Worm (Caenorhabditis elegans): ENCODE results near the gene sprr-1.

sprr-1 gene

DNA sequence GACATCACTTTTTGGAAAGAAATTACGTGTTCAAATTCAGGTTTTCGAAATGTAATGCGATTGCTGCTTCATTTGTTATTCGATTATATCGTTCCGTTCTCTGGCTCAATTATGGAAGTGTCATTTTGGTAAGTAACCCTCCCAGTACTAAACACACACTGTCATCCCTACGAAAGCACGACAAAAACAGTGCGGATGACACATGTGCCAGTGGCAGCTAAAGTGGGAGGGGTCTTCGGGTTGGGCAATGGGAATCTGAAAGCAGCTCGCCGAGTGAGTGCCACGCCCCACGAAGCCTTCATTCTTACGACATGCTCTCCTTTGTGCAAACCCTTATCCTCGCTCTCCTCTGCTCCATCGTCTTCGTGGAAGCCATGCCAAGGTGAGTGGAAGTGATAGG is 32.6 kb upstream of the sprr-1 start, which contains the start of gene flp-32:
flp-32 (plus strand) TSS at position 301 of the 400 bp plus-strand sequence.
- TF ChIP-seq fkh-10 (GFP tag; optimal IDR thresholded peaks at IDR 0.05) = no peak
- no peak for TF ChIP-seq unc-62 (GFP tag; optimal IDR thresholded peaks at IDR 0.05)
- no peak for TF ChIP-seq fkh-4 (tag; optimal IDR thresholded peaks at IDR 0.05; ENCODE audit: borderline replicate concordance)
- no peak for TF ChIP-seq elt-2 (tag; optimal IDR thresholded peaks at IDR 0.05)
- no peak for TF ChIP-seq dsc-1 (tag; optimal IDR thresholded peaks at IDR 0.05)
- no peak for TF ChIP-seq mef-2 (tag; optimal IDR thresholded peaks at IDR 0.05)
- TF ChIP-seq nhr-28 (tag; optimal IDR thresholded peaks at IDR 0.05) = no peak
- TF ChIP-seq ceh-8 (GFP tag; optimal IDR thresholded peaks at IDR 0.05) = no peak

DNA sequence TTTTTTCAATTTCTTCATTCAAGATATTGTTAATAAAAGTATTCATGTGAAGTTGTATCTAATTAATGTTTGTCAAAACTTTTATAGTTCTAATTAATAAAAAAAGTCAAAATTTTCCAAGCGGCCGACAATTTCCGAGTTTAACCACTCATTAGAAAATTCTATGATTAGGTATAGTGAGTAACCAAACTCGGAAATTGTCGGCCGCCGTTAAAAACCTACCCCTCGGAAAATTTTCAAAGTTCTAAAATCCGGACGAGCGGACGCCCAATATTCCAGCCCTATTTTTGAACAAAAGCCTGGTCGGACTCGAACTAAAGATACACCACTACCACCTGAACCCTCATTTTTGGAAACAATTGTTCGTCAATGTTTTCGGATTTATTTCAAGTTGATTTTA is 31.2 kb upstream of the sprr-1 start:
- TF ChIP-seq aha-1 (tag; optimal IDR thresholded peaks at IDR 0.05) (no peak), C34B4.2 (tag; optimal IDR thresholded peaks at IDR 0.05) (no peak), ztf-4 (tag; optimal IDR thresholded peaks at IDR 0.05) (no peak)

DNA sequence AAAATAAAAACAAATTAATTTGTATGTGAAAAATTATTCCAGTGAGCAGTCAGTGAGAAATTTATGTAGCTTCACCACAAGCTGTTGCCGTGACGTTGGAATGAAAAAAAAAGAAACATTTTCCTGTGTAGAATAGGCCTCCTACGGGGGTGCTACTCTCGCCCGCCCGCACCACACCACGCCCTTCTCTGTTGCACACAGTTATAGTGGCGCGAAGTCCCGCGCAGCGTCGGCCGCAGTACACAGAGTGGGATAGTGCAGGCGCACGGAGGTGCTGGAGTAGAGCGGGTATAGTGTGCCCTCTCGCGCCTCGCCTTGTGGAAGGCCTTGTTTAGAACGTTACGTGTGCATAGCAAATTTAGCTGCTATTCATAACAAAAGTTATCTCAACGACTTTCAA is 27.3 kb upstream of the sprr-1 start:
- TF ChIP-seq zip-4 (GFP tag; optimal IDR thresholded peaks at IDR 0.05) (no peak), unc-130 (tag; optimal IDR thresholded peaks at IDR 0.05) (no peak), snpc-4 (tag; optimal IDR thresholded peaks at IDR 0.05) (peak; percentile 92), hlh-17 (GFP tag; optimal IDR thresholded peaks at IDR 0.05; ENCODE audit: borderline replicate concordance) (no peak), irx-1 (tag; optimal IDR thresholded peaks at IDR 0.05) (no peak), nhr-12 (tag; optimal IDR thresholded peaks at IDR 0.05) (no peak)

DNA sequence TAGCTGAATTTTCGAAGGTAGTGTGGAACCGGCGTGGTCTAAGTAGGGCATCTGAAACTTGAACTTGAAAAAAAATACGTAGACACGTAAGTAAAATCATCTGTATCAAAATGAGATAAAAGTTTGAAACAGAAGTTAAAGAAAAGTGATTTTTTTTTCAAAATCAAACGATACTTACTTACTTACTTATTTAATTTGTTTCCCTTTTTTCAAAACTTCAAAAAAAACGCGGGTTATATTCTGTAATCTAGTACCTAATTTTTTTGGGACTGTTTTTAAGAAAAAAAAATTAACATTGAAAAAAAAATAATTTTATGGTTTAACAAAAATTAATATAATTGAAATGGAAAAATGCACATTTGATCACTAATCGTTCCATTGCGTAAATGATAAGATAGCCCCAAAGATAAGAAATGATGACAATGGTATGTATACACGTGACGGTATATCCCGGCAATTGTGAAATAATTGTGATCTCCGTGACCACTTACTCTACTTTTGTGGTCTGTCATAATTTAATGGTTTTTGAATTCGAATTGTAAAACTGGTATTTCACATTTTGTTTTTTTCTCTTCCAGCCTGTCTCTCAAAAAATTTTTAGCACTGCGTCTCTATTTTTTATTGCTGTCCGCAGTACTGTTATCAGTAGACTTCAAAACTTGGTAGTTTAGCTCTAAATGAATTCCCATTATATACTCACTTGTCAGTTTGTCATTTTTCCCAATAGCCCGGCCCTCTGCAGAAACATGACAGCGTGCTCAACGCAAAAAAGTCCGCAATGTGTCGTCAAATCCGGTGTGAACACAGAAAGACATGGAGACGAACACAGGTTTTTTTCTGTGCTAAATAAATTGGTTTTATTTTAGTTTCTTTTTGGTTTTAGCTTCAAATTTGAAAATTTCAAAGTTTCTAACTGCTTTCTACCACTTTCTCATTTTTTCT is 25.1 kb upstream of the sprr-1 start, which contains the start of gene mocs-1:
mocs-1 (minus strand) TSS at position 51 of the 942 bp plus-strand sequence.
- peak; percentile 30 for TF ChIP-seq nhr-71 (tag; optimal IDR thresholded peaks at IDR 0.05)
- peak in 1 of 3 experiments; percentile 35 for TF ChIP-seq dpl-1 (GFP tag; optimal IDR thresholded peaks at IDR 0.05)
- TF ChIP-seq lin-14 (GFP tag; optimal IDR thresholded peaks at IDR 0.05) = peak; percentile 44
- TF ChIP-seq nhr-47 (tag; optimal IDR thresholded peaks at IDR 0.05) = peak; percentile 28
- no peak for TF ChIP-seq tlp-1 (tag; optimal IDR thresholded peaks at IDR 0.05)
- peak in 1 of 2 experiments; percentile 30 for TF ChIP-seq lsy-2 (tag; optimal IDR thresholded peaks at IDR 0.05)
- peak; percentile 84 for TF ChIP-seq F16B12.6 (tag; optimal IDR thresholded peaks at IDR 0.05)
- TF ChIP-seq snu-23 (GFP tag; optimal IDR thresholded peaks at IDR 0.05) = peak; percentile 48
- TF ChIP-seq hpl-2 (GFP tag; optimal IDR thresholded peaks at IDR 0.05) = no peak
- peak; percentile 62 for TF ChIP-seq nhr-85 (tag)
- TF ChIP-seq elt-2 (tag; optimal IDR thresholded peaks at IDR 0.05) = peak; percentile 66
- TF ChIP-seq irx-1 (tag; optimal IDR thresholded peaks at IDR 0.05) = peak; percentile 18
- TF ChIP-seq skn-1 (tag; optimal IDR thresholded peaks at IDR 0.05) = peak; percentile 87
- TF ChIP-seq elt-3 (tag; optimal IDR thresholded peaks at IDR 0.05) = peak in 1 of 6 experiments; percentile 42
- peak; percentile 50 for TF ChIP-seq grh-1 (GFP tag; IDR thresholded peaks at IDR 0.05)
- TF ChIP-seq lin-39 (tag; optimal IDR thresholded peaks at IDR 0.05) = no peak
- peak; percentile 5 for TF ChIP-seq mep-1 (tag; optimal IDR thresholded peaks at IDR 0.05)
- no peak for TF ChIP-seq unc-98 (GFP tag; IDR thresholded peaks at IDR 0.05)
- TF ChIP-seq efl-1 (optimal IDR thresholded peaks at IDR 0.05) = no peak
- peak in 1 of 2 experiments; percentile 30 for TF ChIP-seq efl-1 (GFP tag; optimal IDR thresholded peaks at IDR 0.05 in 1 of 2)
- TF ChIP-seq isw-1 (GFP tag; IDR thresholded peaks at IDR 0.05) = no peak
- TF ChIP-seq nhr-20 (tag; optimal IDR thresholded peaks at IDR 0.05) = peak; percentile 28
- no peak for TF ChIP-seq jun-1 (tag; optimal IDR thresholded peaks at IDR 0.05)

Data from whole organism, L1 larva.